Worm (Caenorhabditis elegans): Measurements from ENCODE around the gene lec-11.

Gene lec-11

DNA sequence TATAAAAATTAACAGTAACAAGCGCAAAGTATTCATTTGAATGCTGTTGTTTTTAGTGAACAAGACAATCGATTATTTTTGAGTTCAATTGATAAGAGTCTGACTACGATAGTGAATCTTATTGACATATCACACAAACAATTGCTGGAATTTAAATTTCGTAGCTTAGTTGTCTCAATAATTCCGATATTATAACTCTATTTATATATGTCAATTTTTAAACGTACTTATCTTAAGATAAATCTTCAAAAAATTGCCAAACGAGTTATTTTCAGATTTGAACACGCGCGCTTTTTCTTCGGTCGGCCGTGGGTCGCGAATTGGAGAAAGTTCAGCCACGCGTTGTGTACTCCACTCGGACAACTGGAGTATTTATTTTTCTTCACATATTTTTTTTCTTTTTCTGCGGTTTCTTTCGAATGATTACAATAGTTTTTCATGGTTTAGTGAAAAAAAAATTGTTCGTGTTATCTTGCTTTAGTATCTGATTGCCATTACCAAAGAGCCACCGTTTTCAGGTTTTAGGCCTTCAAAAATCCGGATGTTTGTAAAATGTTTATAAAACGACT, 41.8 kb upstream of the lec-11 start, which contains the start of the genes cest-5.1 and C01B10.9 (continued):
- TF ChIP-seq hlh-4 (tag; optimal IDR thresholded peaks at IDR 0.05) (peak; percentile 28), mef-2 (tag; optimal IDR thresholded peaks at IDR 0.05) (no peak), unc-86 (tag; optimal IDR thresholded peaks at IDR 0.05) (peak; percentile 78), ceh-90 (tag; optimal IDR thresholded peaks at IDR 0.05) (peak; percentile 93), fos-1 (tag; optimal IDR thresholded peaks at IDR 0.05) (peak; percentile 29), sup-37 (GFP tag; optimal IDR thresholded peaks at IDR 0.05) (peak; percentile 30), nhr-28 (tag; optimal IDR thresholded peaks at IDR 0.05) (no peak), aly-2 (tag; optimal IDR thresholded peaks at IDR 0.05) (no peak), tbx-2 (tag; optimal IDR thresholded peaks at IDR 0.05) (peak; percentile 90), mep-1 (tag; optimal IDR thresholded peaks at IDR 0.05) (no peak), efl-3 (GFP tag; optimal IDR thresholded peaks at IDR 0.05) (no peak), blmp-1 (tag; optimal IDR thresholded peaks at IDR 0.05) (peak; percentile 51), ces-1 (GFP tag; optimal IDR thresholded peaks at IDR 0.05) (no peak), fkh-8 (tag; optimal IDR thresholded peaks at IDR 0.05) (peak; percentile 81), ama-1 (optimal IDR thresholded peaks at IDR 0.05) (no peak), nhr-71 (tag; optimal IDR thresholded peaks at IDR 0.05) (peak; percentile 92), sptf-1 (tag; optimal IDR thresholded peaks at IDR 0.05) (no peak), mdl-1 (tag; optimal IDR thresholded peaks at IDR 0.05) (peak in 1 of 2 experiments; percentile 28), ceh-88 (GFP tag; IDR thresholded peaks at IDR 0.05) (peak; percentile 70), alr-1 (tag; optimal IDR thresholded peaks at IDR 0.05; ENCODE audit: borderline replicate concordance) (no peak), nhr-12 (tag; optimal IDR thresholded peaks at IDR 0.05) (no peak), pax-3 (tag; optimal IDR thresholded peaks at IDR 0.05) (peak; percentile 86), lsy-2 (tag; optimal IDR thresholded peaks at IDR 0.05) (peak; percentile 78 to 82), fkh-10 (GFP tag; optimal IDR thresholded peaks at IDR 0.05) (no peak), lin-39 (tag; optimal IDR thresholded peaks at IDR 0.05) (peak; percentile 66), pag-3 (tag; optimal IDR thresholded peaks at IDR 0.05; ENCODE audit: borderline replicate concordance, insufficient read depth) (peak; percentile 12), nhr-47 (tag; optimal IDR thresholded peaks at IDR 0.05) (peak; percentile 93), aha-1 (tag; optimal IDR thresholded peaks at IDR 0.05) (no peak), Y116A8C.19 (tag; optimal IDR thresholded peaks at IDR 0.05; ENCODE audit: borderline replicate concordance) (peak; percentile 34), mab-9 (GFP tag; IDR thresholded peaks at IDR 0.05) (peak; percentile 67; the same call in 1 of the 2 replicates), nhr-19 (GFP tag; conservative IDR thresholded peaks at IDR 0.05) (peak; percentile 85), ztf-4 (tag; optimal IDR thresholded peaks at IDR 0.05) (no peak), xbp-1 (tag; optimal IDR thresholded peaks at IDR 0.05) (peak; percentile 82), egl-13 (tag; optimal IDR thresholded peaks at IDR 0.05) (peak; percentile 83), elt-2 (tag; optimal IDR thresholded peaks at IDR 0.05) (peak; percentile 67), C04F5.9 (tag; optimal IDR thresholded peaks at IDR 0.05) (peak; percentile 86), ceh-8 (GFP tag; optimal IDR thresholded peaks at IDR 0.05) (no peak), F16B12.6 (tag; optimal IDR thresholded peaks at IDR 0.05) (no peak), nhr-84 (tag; optimal IDR thresholded peaks at IDR 0.05) (no peak), vab-15 (tag; optimal IDR thresholded peaks at IDR 0.05) (peak; percentile 60), C34B4.2 (tag; optimal IDR thresholded peaks at IDR 0.05) (no peak), zag-1 (tag; optimal IDR thresholded peaks at IDR 0.05) (no peak), unc-98 (GFP tag; IDR thresholded peaks at IDR 0.05) (peak; percentile 83), jun-1 (tag; optimal IDR thresholded peaks at IDR 0.05) (peak; percentile 52), snpc-4 (tag; optimal IDR thresholded peaks at IDR 0.05) (peak; percentile 53), lin-15B (tag; optimal IDR thresholded peaks at IDR 0.05) (peak; percentile 62), tlp-1 (tag; optimal IDR thresholded peaks at IDR 0.05) (no peak), ztf-11 (tag; optimal IDR thresholded peaks at IDR 0.05) (peak in 1 of 2 experiments; percentile 90), nhr-20 (tag; optimal IDR thresholded peaks at IDR 0.05) (peak; percentile 80)
